Fruit fly (Drosophila melanogaster) whole organism, pupa: Measurements from ENCODE around the gene Oct-TyrR.

Source experiments
- CG10348 ChIP-seq: fragments of 200-800 bp; sonication (Bioruptor generic); IDR thresholded peaks from 2 replicates; pipeline ENCODE4 v1.3.6; 2022; ENCODE audit warnings: missing biosample characterization, missing genetic modification characterization
- CG12605 ChIP-seq: fragments of 200-800 bp; sonication (Bioruptor generic); IDR thresholded peaks from 2 replicates; pipeline ENCODE4 v1.3.6; 2022; ENCODE audit warnings: missing biosample characterization, missing genetic modification characterization
- CG13204 ChIP-seq: fragments of 200-800 bp; sonication (Bioruptor generic); optimal IDR thresholded peaks from 2 replicates; lab custom pipeline; 2018; ENCODE audit warnings: missing biosample characterization, mild to moderate bottlenecking, missing genetic modification characterization, moderate library complexity
- CG14655 ChIP-seq: fragments of 200-800 bp; sonication (Bioruptor generic); optimal IDR thresholded peaks from 3 replicates; lab custom pipeline; 2017; ENCODE audit warnings: mild to moderate bottlenecking, missing biosample characterization, missing genetic modification reagents, missing genetic modification characterization
- CG15710 ChIP-seq: fragments of 200-800 bp; sonication (Bioruptor generic); optimal IDR thresholded peaks from 2 replicates; lab custom pipeline; 2018; ENCODE audit warnings: missing biosample characterization, mild to moderate bottlenecking, missing genetic modification characterization, moderate library complexity
- CG17806 ChIP-seq: fragments of 200-800 bp; sonication (Bioruptor generic); optimal IDR thresholded peaks from 2 replicates; lab custom pipeline; 2018; ENCODE audit warnings: missing biosample characterization, mild to moderate bottlenecking, missing genetic modification characterization, moderate library complexity
- CG32121 ChIP-seq: fragments of 200-800 bp; sonication (Bioruptor generic); IDR thresholded peaks from 2 replicates; pipeline ENCODE4 v1.3.6; 2022; ENCODE audit warnings: missing biosample characterization, missing genetic modification characterization
- CG34367 ChIP-seq: fragments of 200-800 bp; sonication (Bioruptor generic); optimal IDR thresholded peaks from 2 replicates; lab custom pipeline; 2018; ENCODE audit warnings: missing biosample characterization, mild to moderate bottlenecking, missing genetic modification characterization
- CG4496 ChIP-seq: fragments of 200-800 bp; sonication (Bioruptor generic); IDR thresholded peaks from 3 replicates; pipeline ENCODE4 v1.3.6; 2022; ENCODE audit warnings: missing biosample characterization, missing genetic modification characterization
- CG8159 ChIP-seq: fragments of 200-800 bp; sonication (Bioruptor generic); optimal IDR thresholded peaks from 3 replicates; lab custom pipeline; 2018; ENCODE audit warnings: missing biosample characterization, mild to moderate bottlenecking, missing genetic modification characterization, moderate library complexity
- CG8301 ChIP-seq: fragments of 200-800 bp; sonication (Bioruptor generic); optimal IDR thresholded peaks from 2 replicates; lab custom pipeline; 2018; ENCODE audit warnings: missing biosample characterization, mild to moderate bottlenecking, missing genetic modification characterization
- CG9948 ChIP-seq: fragments of 200-800 bp; sonication (Bioruptor generic); optimal IDR thresholded peaks from 2 replicates; lab custom pipeline; 2018; ENCODE audit warnings: missing biosample characterization, mild to moderate bottlenecking, missing genetic modification characterization, moderate library complexity
- D1 ChIP-seq: fragments of 200-800 bp; sonication (Bioruptor generic); optimal IDR thresholded peaks from 2 replicates; lab custom pipeline; 2018; ENCODE audit warnings: missing biosample characterization, mild to moderate bottlenecking, missing genetic modification characterization, moderate library complexity
- EcR ChIP-seq: fragments of 200-800 bp; sonication (Bioruptor generic); optimal IDR thresholded peaks from 3 replicates; lab custom pipeline; 2019; ENCODE audit warnings: missing biosample characterization, missing genetic modification characterization, mild to moderate bottlenecking, moderate library complexity, missing genetic modification reagents
- Ets98B ChIP-seq: fragments of 200-800 bp; sonication (Bioruptor generic); IDR thresholded peaks from 2 replicates; pipeline ENCODE4 v1.3.6; 2022; ENCODE audit warnings: missing biosample characterization, missing genetic modification characterization
- Pif1A ChIP-seq: fragments of 200-800 bp; sonication (Bioruptor generic); optimal IDR thresholded peaks from 3 replicates; lab custom pipeline; 2016; ENCODE audit warnings: missing biosample characterization, missing genetic modification characterization
- Pif1B ChIP-seq: fragments of 200-800 bp; sonication (Bioruptor generic); optimal IDR thresholded peaks from 3 replicates; lab custom pipeline; 2016; ENCODE audit warnings: missing biosample characterization, missing genetic modification characterization
- Snoo ChIP-seq: fragments of 200-800 bp; sonication (Bioruptor generic); optimal IDR thresholded peaks from 3 replicates; lab custom pipeline; 2017; ENCODE audit warnings: missing biosample characterization, mild to moderate bottlenecking, missing genetic modification characterization, inconsistent platforms
- fd96Ca ChIP-seq: fragments of 200-800 bp; sonication (Bioruptor generic); IDR thresholded peaks from 3 replicates; pipeline ENCODE4 v1.3.6; 2022; ENCODE audit warnings: missing biosample characterization, missing genetic modification characterization
- gl ChIP-seq: fragments of 200-800 bp; sonication (Bioruptor generic); optimal IDR thresholded peaks from 2 replicates; lab custom pipeline; 2018; ENCODE audit warnings: missing biosample characterization, mild to moderate bottlenecking, missing genetic modification characterization
- rn ChIP-seq: fragments of 200-800 bp; sonication (Bioruptor generic); IDR thresholded peaks from 2 replicates; pipeline ENCODE4 v1.3.6; 2022; ENCODE audit warnings: missing biosample characterization, missing genetic modification characterization

Gene Oct-TyrR

dm6 chr3L:22063833-22064232 is 29.0 kb downstream of the Oct-TyrR start:
- TF ChIP-seq CG34367 (no peak), CG13204 (GFP tag; lab: Kevin White, UChicago) (peak; percentile 41), D1 (tag; lab: Kevin White, UChicago) (no peak), EcR (GFP tag; lab: Kevin White, UChicago) (peak; percentile 51), Snoo (tag; lab: Kevin White, UChicago) (no peak), CG10348 (GFP tag; lab: Robert Waterston, UW) (no peak)

- TF ChIP-seq CG14655 (GFP tag; lab: Kevin White, UChicago) (no peak), Pif1B (no peak), CG13204 (GFP tag; lab: Kevin White, UChicago) (no peak), fd96Ca (GFP tag; lab: Robert Waterston, UW) (no peak), rn (GFP tag; lab: Robert Waterston, UW) (0 out of 2 replicates have a peak, but pooled peaks have one; percentile 21), CG4496 (0 out of 3 replicates have a peak, but pooled peaks have one; percentile 8), CG34367 (no peak), Snoo (tag; lab: Kevin White, UChicago) (no peak), Ets98B (GFP tag; lab: Robert Waterston, UW) (0 out of 2 replicates have a peak, but pooled peaks have one; percentile 12), CG12605 (GFP tag; lab: Robert Waterston, UW) (no peak), EcR (GFP tag; lab: Kevin White, UChicago) (no peak)
Observed at dm6 chr3L:22065694-22066093, 30.9 kb downstream of the Oct-TyrR start, which contains the start of gene CG14561. CG14561 (plus strand) TSS chr3L:22065907.

- no peak for TF ChIP-seq Snoo (tag; lab: Kevin White, UChicago)
- TF ChIP-seq CG13204 (GFP tag; lab: Kevin White, UChicago): no peak
- TF ChIP-seq rn (GFP tag; lab: Robert Waterston, UW): no peak
- no peak for TF ChIP-seq Pif1A
- TF ChIP-seq fd96Ca (GFP tag; lab: Robert Waterston, UW): no peak
- TF ChIP-seq Ets98B (GFP tag; lab: Robert Waterston, UW): no peak
- no peak for TF ChIP-seq D1 (tag; lab: Kevin White, UChicago)
- no peak for TF ChIP-seq CG4496
- no peak for TF ChIP-seq CG9948 (tag; lab: Kevin White, UChicago)
- no peak for TF ChIP-seq CG8301 (tag; lab: Kevin White, UChicago)
- TF ChIP-seq CG10348 (GFP tag; lab: Robert Waterston, UW): no peak
- no peak for TF ChIP-seq CG14655 (GFP tag; lab: Kevin White, UChicago)
Observed at dm6 chr3L:22070506-22070905, 35.7 kb downstream of the Oct-TyrR start.

- peak; percentile 29 for TF ChIP-seq CG8159 (tag; lab: Kevin White, UChicago)
- TF ChIP-seq CG10348 (GFP tag; lab: Robert Waterston, UW): no peak
- no peak for TF ChIP-seq CG8301 (tag; lab: Kevin White, UChicago)
- TF ChIP-seq fd96Ca (GFP tag; lab: Robert Waterston, UW): no peak
- TF ChIP-seq Pif1B: no peak
- no peak for TF ChIP-seq CG15710
Observed at dm6 chr3L:22071687-22072394, 37.0 kb downstream of the Oct-TyrR start, which contains the start of gene CG7139. CG7139 (minus strand) TSS chr3L:22071848.

- no peak for TF ChIP-seq CG8159 (tag; lab: Kevin White, UChicago)
- no peak for TF ChIP-seq Pif1B
- no peak for TF ChIP-seq rn (GFP tag; lab: Robert Waterston, UW)
- TF ChIP-seq CG12605 (GFP tag; lab: Robert Waterston, UW): no peak
- TF ChIP-seq gl (tag; lab: Kevin White, UChicago): no peak
- no peak for TF ChIP-seq Snoo (tag; lab: Kevin White, UChicago)
- TF ChIP-seq CG32121: no peak
- no peak for TF ChIP-seq Ets98B (GFP tag; lab: Robert Waterston, UW)
- TF ChIP-seq CG9948 (tag; lab: Kevin White, UChicago): peak; percentile 28
- TF ChIP-seq EcR (GFP tag; lab: Kevin White, UChicago): peak; percentile 32
- TF ChIP-seq CG17806: peak; percentile 7
- TF ChIP-seq CG14655 (GFP tag; lab: Kevin White, UChicago): no peak
- no peak for TF ChIP-seq CG34367
- peak; percentile 14; the same call in 1 of the 3 replicates for TF ChIP-seq CG4496
- no peak for TF ChIP-seq Pif1A
- TF ChIP-seq D1 (tag; lab: Kevin White, UChicago): no peak
- TF ChIP-seq CG15710: no peak
Observed at dm6 chr3L:22072824-22073223, 38.0 kb downstream of the Oct-TyrR start.

- TF ChIP-seq CG15710 (no peak), Ets98B (GFP tag; lab: Robert Waterston, UW) (peak; percentile 13; the same call in 1 of the 2 replicates), CG4496 (0 out of 3 replicates have a peak, but pooled peaks have one; percentile 26)
Observed at dm6 chr3L:22074347-22074971, 39.7 kb downstream of the Oct-TyrR start, which contains the start of gene CG7133. CG7133 (minus strand) TSS chr3L:22074523.
